Worm (Caenorhabditis elegans) whole organism, L3 larva: Measurements from ENCODE around the gene T10F2.5.

ENCODE experiments used
- R02D3.7 ChIP-seq: fragments of 150-350 bp; optimal IDR thresholded peaks from 2 replicates; lab custom pipeline; 2014; ENCODE audit warnings: missing biosample characterization, missing genetic modification characterization
- ZK546.5 ChIP-seq: sonication (generic microtip); optimal IDR thresholded peaks from 2 replicates; lab custom pipeline; 2017; ENCODE audit warnings: missing biosample characterization, missing genetic modification characterization
- aly-2 ChIP-seq: fragments of 150-350 bp; optimal IDR thresholded peaks from 2 replicates; lab custom pipeline; 2014; ENCODE audit warnings: missing biosample characterization, missing genetic modification characterization
- ama-1 ChIP-seq: fragments of 150-350 bp; optimal IDR thresholded peaks from 2 replicates; lab custom pipeline; 2018
- ceh-9 ChIP-seq: sonication (generic microtip); optimal IDR thresholded peaks from 2 replicates; lab custom pipeline; 2018; ENCODE audit warnings: missing biosample characterization, missing genetic modification characterization
- daf-12 ChIP-seq: fragments of 150-350 bp; optimal IDR thresholded peaks from 2 replicates; lab custom pipeline; 2014; ENCODE audit warnings: missing biosample characterization, missing genetic modification reagents, missing genetic modification characterization
- egl-27 ChIP-seq: sonication (generic microtip); optimal IDR thresholded peaks from 4 replicates; lab custom pipeline; 2017; ENCODE audit warnings: missing biosample characterization, missing genetic modification reagents, missing genetic modification characterization
- egl-5 ChIP-seq: fragments of 150-350 bp; optimal IDR thresholded peaks from 2 replicates; lab custom pipeline; 2017; ENCODE audit warnings: missing biosample characterization, missing genetic modification reagents, missing genetic modification characterization, inconsistent platforms
- elt-1 ChIP-seq: fragments of 150-350 bp; optimal IDR thresholded peaks from 2 replicates; lab custom pipeline; 2014; ENCODE audit warnings: missing biosample characterization, missing genetic modification characterization
- elt-2 ChIP-seq: sonication (generic microtip); optimal IDR thresholded peaks from 2 replicates; lab custom pipeline; 2016; ENCODE audit warnings: missing genetic modification reagents, mild to moderate bottlenecking, missing genetic modification characterization, missing compliant biosample characterization
- elt-3 ChIP-seq, 3 experiments: fragments of 150-350 bp in 1 of 3; sonication (generic microtip) in 2 of 3; optimal IDR thresholded peaks; 2 replicates in 2 of 3; 4 replicates in 1 of 3; lab custom pipeline; 2014 to 2017; ENCODE audit warnings: missing biosample characterization in 3 of 3, missing genetic modification characterization in 3 of 3
- fkh-10 ChIP-seq: sonication (generic microtip); optimal IDR thresholded peaks from 2 replicates; lab custom pipeline; 2017; ENCODE audit warnings: missing biosample characterization, missing genetic modification reagents, missing genetic modification characterization
- fos-1 ChIP-seq: fragments of 150-350 bp; optimal IDR thresholded peaks from 2 replicates; lab custom pipeline; 2014; ENCODE audit warnings: missing biosample characterization, missing genetic modification characterization
- hmg-11 ChIP-seq: sonication (generic microtip); optimal IDR thresholded peaks from 2 replicates; lab custom pipeline; 2016; ENCODE audit warnings: missing genetic modification characterization, missing compliant biosample characterization
- jun-1 ChIP-seq: fragments of 150-350 bp; optimal IDR thresholded peaks from 2 replicates; lab custom pipeline; 2014; ENCODE audit warnings: missing biosample characterization, missing genetic modification reagents, missing genetic modification characterization
- lin-15B ChIP-seq: fragments of 150-350 bp; optimal IDR thresholded peaks from 2 replicates; lab custom pipeline; 2014; ENCODE audit warnings: missing biosample characterization, missing genetic modification characterization
- lin-39 ChIP-seq: fragments of 150-350 bp; optimal IDR thresholded peaks from 2 replicates; lab custom pipeline; 2018; ENCODE audit warnings: missing biosample characterization, missing genetic modification reagents, missing genetic modification characterization
- lsy-12 ChIP-seq: sonication (generic microtip); optimal IDR thresholded peaks from 2 replicates; lab custom pipeline; 2016; ENCODE audit warnings: mild to moderate bottlenecking, missing genetic modification characterization, missing compliant biosample characterization
- mml-1 ChIP-seq: fragments of 150-350 bp; sonication (generic microtip); optimal IDR thresholded peaks from 3 replicates; lab custom pipeline; 2014; ENCODE audit warnings: missing biosample characterization, missing genetic modification characterization
- nfya-1 ChIP-seq: sonication (generic microtip); optimal IDR thresholded peaks from 2 replicates; lab custom pipeline; 2017; ENCODE audit warnings: missing genetic modification characterization, mild to moderate bottlenecking, missing compliant biosample characterization, antibody characterized with exemption, moderate library complexity; ENCODE audit not compliant: insufficient read depth
- nhr-11 ChIP-seq: fragments of 150-350 bp; optimal IDR thresholded peaks from 2 replicates; lab custom pipeline; 2014; ENCODE audit warnings: missing biosample characterization, missing genetic modification characterization
- nhr-23 ChIP-seq: fragments of 150-350 bp; optimal IDR thresholded peaks from 2 replicates; lab custom pipeline; 2014; ENCODE audit warnings: missing biosample characterization, missing genetic modification reagents, missing genetic modification characterization
- nhr-237 ChIP-seq: fragments of 150-350 bp; optimal IDR thresholded peaks from 2 replicates; lab custom pipeline; 2014; ENCODE audit warnings: missing biosample characterization, missing genetic modification characterization
- nhr-28 ChIP-seq: fragments of 150-350 bp; optimal IDR thresholded peaks from 2 replicates; lab custom pipeline; 2014; ENCODE audit warnings: missing biosample characterization, missing genetic modification characterization
- nhr-43 ChIP-seq: sonication (generic microtip); optimal IDR thresholded peaks from 2 replicates; lab custom pipeline; 2016; ENCODE audit warnings: mild to moderate bottlenecking, missing genetic modification characterization, missing compliant biosample characterization; ENCODE audit not compliant: poor library complexity, severe bottlenecking
- nhr-67 ChIP-seq: fragments of 150-350 bp; optimal IDR thresholded peaks from 2 replicates; lab custom pipeline; 2014; ENCODE audit warnings: missing biosample characterization, missing genetic modification characterization
- pha-4 ChIP-seq: fragments of 150-350 bp; optimal IDR thresholded peaks from 2 replicates; lab custom pipeline; 2014; ENCODE audit warnings: missing biosample characterization, missing genetic modification reagents, missing genetic modification characterization
- pqm-1 ChIP-seq: fragments of 150-350 bp; optimal IDR thresholded peaks from 2 replicates; lab custom pipeline; 2017; ENCODE audit warnings: missing biosample characterization, missing genetic modification characterization, inconsistent platforms
- skn-1 ChIP-seq: fragments of 150-350 bp; optimal IDR thresholded peaks from 2 replicates; lab custom pipeline; 2014; ENCODE audit warnings: missing biosample characterization, missing genetic modification characterization
- snpc-4 ChIP-seq: fragments of 150-350 bp; optimal IDR thresholded peaks from 2 replicates; lab custom pipeline; 2014; ENCODE audit warnings: missing biosample characterization, missing genetic modification characterization
- unc-39 ChIP-seq: sonication (generic microtip); optimal IDR thresholded peaks from 4 replicates; lab custom pipeline; 2017; ENCODE audit warnings: missing biosample characterization, missing genetic modification characterization
- ztf-11 ChIP-seq: fragments of 150-350 bp; optimal IDR thresholded peaks from 2 replicates; lab custom pipeline; 2014; ENCODE audit warnings: missing biosample characterization, missing genetic modification characterization

T10F2.5 gene

DNA sequence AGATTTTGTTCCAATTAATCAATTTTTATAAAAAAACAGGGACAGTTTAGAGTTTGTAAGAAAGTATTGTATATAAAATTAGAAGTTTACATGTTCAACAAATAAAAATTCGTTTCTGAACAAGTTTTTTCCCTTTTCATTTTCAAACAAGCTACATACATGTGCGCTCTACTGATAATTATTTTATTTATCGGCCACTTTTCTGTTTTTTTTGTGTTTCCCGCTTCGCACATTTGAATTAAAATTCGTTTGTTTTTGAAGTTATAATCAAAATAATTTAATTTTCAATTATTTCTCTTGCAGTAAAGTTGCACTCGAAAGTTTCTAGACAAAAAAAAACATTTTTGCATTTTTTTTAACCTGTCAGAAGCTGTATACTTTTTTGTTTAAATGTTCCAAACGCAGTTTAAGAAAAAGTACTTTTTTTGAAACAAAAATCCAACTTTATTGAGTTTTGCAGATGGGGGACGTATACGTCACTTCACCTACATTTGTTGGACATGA, 31.3 kb upstream of the T10F2.5 start, which contains the start of gene hira-1:
Gene hira-1, plus strand, starts transcription at position 454 of the 504 bp plus-strand sequence.
- TF ChIP-seq unc-39 (tag; lab: Kevin White, UChicago) (no peak), lin-15B (tag; lab: Kevin White, UChicago) (peak; percentile 83), nhr-11 (no peak), nfya-1 (tag; lab: Kevin White, UChicago) (peak; percentile 0), ztf-11 (no peak), daf-12 (tag; lab: Kevin White, UChicago) (no peak), snpc-4 (tag; lab: Kevin White, UChicago) (peak; percentile 31), egl-27 (no peak), elt-3 (tag; optimal IDR thresholded peaks at IDR 0.05; lab: Kevin White, UChicago) (no peak), lin-39 (no peak), ceh-9 (tag; lab: Kevin White, UChicago) (no peak), hmg-11 (tag; lab: Kevin White, UChicago) (peak; percentile 3), pha-4 (tag; lab: Kevin White, UChicago) (peak; percentile 66), aly-2 (tag; lab: Kevin White, UChicago) (no peak), elt-1 (tag; lab: Kevin White, UChicago) (no peak), fos-1 (no peak), jun-1 (no peak), nhr-23 (tag; lab: Kevin White, UChicago) (peak; percentile 52), lsy-12 (no peak), elt-2 (peak; percentile 9)

DNA sequence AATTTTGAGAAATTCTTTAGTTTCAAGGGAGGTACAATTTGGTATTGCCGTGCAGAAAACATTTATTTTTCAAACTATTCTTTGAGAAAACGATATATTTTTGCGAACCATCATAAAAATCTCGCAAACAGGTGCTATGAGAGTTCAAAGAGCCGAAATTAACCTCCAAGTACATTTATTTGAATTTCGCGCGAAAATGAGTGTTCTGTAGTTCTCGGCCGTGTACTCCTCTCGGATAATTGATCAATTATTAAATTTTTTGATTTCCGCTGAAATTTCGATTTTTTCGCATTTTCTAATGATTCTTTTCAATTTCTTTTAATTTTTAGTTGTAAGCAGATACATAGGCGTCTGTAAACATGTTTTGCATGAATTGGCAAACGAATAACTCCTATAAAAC, 30.8 kb upstream of the T10F2.5 start:
- TF ChIP-seq mml-1 (tag; lab: Kevin White, UChicago) (no peak), nfya-1 (tag; lab: Kevin White, UChicago) (peak; percentile 24), aly-2 (tag; lab: Kevin White, UChicago) (no peak), pha-4 (tag; lab: Kevin White, UChicago) (peak; percentile 43), ama-1 (lab: Kevin White, UChicago) (no peak), skn-1 (tag; lab: Kevin White, UChicago) (no peak), nhr-43 (tag; lab: Kevin White, UChicago) (peak; percentile 41), nhr-23 (tag; lab: Kevin White, UChicago) (peak; percentile 44), nhr-67 (tag; lab: Kevin White, UChicago) (no peak), fos-1 (no peak), egl-5 (no peak)

DNA sequence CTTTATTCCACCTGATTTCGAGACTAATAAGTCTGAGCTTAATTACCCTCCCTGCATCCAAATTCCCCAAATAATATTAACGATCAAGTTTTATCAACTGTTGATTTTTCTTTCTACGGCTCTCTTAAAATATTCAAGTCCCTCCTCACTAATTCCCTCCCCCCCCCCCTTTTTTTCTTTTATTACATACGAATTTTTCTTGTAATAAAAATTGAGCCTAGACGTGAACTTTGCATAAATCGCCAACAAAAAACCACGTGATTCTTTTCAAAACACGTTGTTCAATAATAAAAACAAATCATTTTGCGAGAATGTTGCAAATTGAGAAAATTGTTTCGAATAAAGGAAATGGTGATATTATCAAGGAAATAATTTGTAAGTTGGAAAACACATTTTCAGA, 29.0 kb upstream of the T10F2.5 start, which contains the start of gene K10D2.8:
Gene K10D2.8, plus strand, starts transcription at position 301 of the 400 bp plus-strand sequence.
- no peak for TF ChIP-seq lsy-12
- TF ChIP-seq nhr-237 (tag; lab: Kevin White, UChicago), result no peak
- no peak for TF ChIP-seq elt-3 (tag; optimal IDR thresholded peaks at IDR 0.05; lab: Kevin White, UChicago)
- TF ChIP-seq nhr-28 (tag; lab: Kevin White, UChicago), result no peak
- TF ChIP-seq ZK546.5 (tag; lab: Kevin White, UChicago), result no peak
- no peak for TF ChIP-seq ztf-11
- no peak for TF ChIP-seq pqm-1 (tag; lab: Kevin White, UChicago)
- no peak for TF ChIP-seq fkh-10 (GFP tag; lab: Kevin White, UChicago)
- TF ChIP-seq, all 47 proteins: peak for 0

ce11 chrIII:5185620-5186019, 26.2 kb upstream of the T10F2.5 start, which contains the start of gene pup-2:
Gene pup-2 (plus strand): TSS chrIII:5185920.
- TF ChIP-seq R02D3.7 (tag; lab: Kevin White, UChicago) (no peak), elt-2 (no peak)
- TF ChIP-seq, all 47 proteins: peak for 0

- TF ChIP-seq jun-1 (no peak), lin-39 (peak; percentile 43)
These were observed 24.0 kb upstream of the T10F2.5 start for ce11 chrIII:5183372-5183771.

DNA sequence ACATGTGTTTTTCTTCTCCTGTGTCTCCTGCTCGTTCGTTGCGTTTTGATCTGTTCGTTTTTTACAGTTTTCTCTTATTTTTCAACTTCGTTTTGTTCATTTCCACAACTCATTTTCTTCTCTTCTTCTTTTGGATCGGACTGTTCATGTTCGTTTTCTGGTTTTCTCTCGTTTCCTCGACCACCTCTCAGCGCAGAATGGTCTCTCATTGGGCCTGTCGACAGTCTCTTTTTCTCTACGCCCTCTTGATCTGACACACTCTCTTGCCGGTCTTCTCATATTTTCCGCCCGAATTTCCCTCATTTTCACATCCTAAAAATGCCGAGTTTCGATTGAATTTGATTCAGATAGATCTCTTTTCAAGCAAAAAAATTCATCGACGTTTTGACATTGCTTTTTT, 22.2 kb upstream of the T10F2.5 start:
- TF ChIP-seq nfya-1 (tag; lab: Kevin White, UChicago), result peak; percentile 30
- TF ChIP-seq egl-5, result no peak
- TF ChIP-seq, all 47 proteins: peak for 1
